Fruit fly (Drosophila melanogaster) whole organism, embryonic: ENCODE data around the gene CG7352.

Experiments used
- Bdp1 ChIP-seq: fragments of 200-800 bp; sonication (Bioruptor generic); optimal IDR thresholded peaks from 3 replicates; lab custom pipeline; 2016; ENCODE audit warnings: missing biosample characterization, missing genetic modification characterization
- CG14860 ChIP-seq: fragments of 200-800 bp; sonication (Bioruptor generic); IDR thresholded peaks from 3 replicates; pipeline ENCODE4 v1.3.6; 2022; ENCODE audit warnings: missing biosample characterization, missing genetic modification characterization; ENCODE audit not compliant: partially characterized antibody
- CG1602 ChIP-seq: fragments of 200-800 bp; sonication (Bioruptor generic); optimal IDR thresholded peaks from 3 replicates; lab custom pipeline; 2016; ENCODE audit warnings: missing biosample characterization, missing genetic modification characterization
- CG16863 ChIP-seq: fragments of 200-800 bp; sonication (Bioruptor generic); optimal IDR thresholded peaks from 3 replicates; lab custom pipeline; 2016; ENCODE audit warnings: missing biosample characterization, missing genetic modification characterization
- CG17829 ChIP-seq: fragments of 200-800 bp; optimal IDR thresholded peaks from 2 replicates; lab custom pipeline; 2019; ENCODE audit warnings: missing biosample characterization, mild to moderate bottlenecking, missing genetic modification characterization, moderate library complexity
- CG2712 ChIP-seq: fragments of 200-800 bp; optimal IDR thresholded peaks from 3 replicates; lab custom pipeline; 2019; ENCODE audit warnings: missing biosample characterization, mild to moderate bottlenecking, missing genetic modification characterization, moderate library complexity
- CG4854 ChIP-seq: fragments of 200-800 bp; sonication (Bioruptor generic); optimal IDR thresholded peaks from 2 replicates; lab custom pipeline; 2016; ENCODE audit warnings: missing biosample characterization, missing genetic modification characterization, inconsistent platforms
- CG6175 ChIP-seq: fragments of 200-800 bp; sonication (Bioruptor generic); IDR thresholded peaks from 3 replicates; pipeline ENCODE4 v1.3.6; 2022; ENCODE audit warnings: missing biosample characterization, missing genetic modification characterization
- CG7556 ChIP-seq: fragments of 200-800 bp; sonication (Bioruptor generic); optimal IDR thresholded peaks from 2 replicates; lab custom pipeline; 2017; ENCODE audit warnings: missing biosample characterization, mild to moderate bottlenecking, missing genetic modification characterization
- CG7745 ChIP-seq: fragments of 200-800 bp; sonication (Bioruptor generic); optimal IDR thresholded peaks from 2 replicates; lab custom pipeline; 2018; ENCODE audit warnings: missing biosample characterization, mild to moderate bottlenecking, missing genetic modification characterization, moderate library complexity
- CG8281 ChIP-seq: fragments of 200-800 bp; sonication (Bioruptor generic); optimal IDR thresholded peaks from 2 replicates; lab custom pipeline; 2018; ENCODE audit warnings: missing biosample characterization, mild to moderate bottlenecking, missing genetic modification characterization, moderate library complexity
- CG9797 ChIP-seq: fragments of 200-800 bp; sonication (Bioruptor generic); optimal IDR thresholded peaks from 3 replicates; lab custom pipeline; 2018; ENCODE audit warnings: missing biosample characterization, mild to moderate bottlenecking, missing genetic modification characterization
- CG9817 ChIP-seq: fragments of 200-800 bp; sonication (Bioruptor generic); optimal IDR thresholded peaks from 2 replicates; lab custom pipeline; 2018; ENCODE audit warnings: missing biosample characterization, mild to moderate bottlenecking, missing genetic modification characterization, moderate library complexity
- CHES-1-like ChIP-seq: fragments of 200-800 bp; sonication (Bioruptor generic); optimal IDR thresholded peaks from 2 replicates; lab custom pipeline; 2016; ENCODE audit warnings: missing biosample characterization, missing genetic modification characterization
- Chrac-16 ChIP-seq: fragments of 200-800 bp; sonication (Bioruptor generic); optimal IDR thresholded peaks from 3 replicates; lab custom pipeline; 2016; ENCODE audit warnings: missing biosample characterization, missing genetic modification characterization
- CkIIα-i1 ChIP-seq: fragments of 200-800 bp; sonication (Bioruptor generic); IDR thresholded peaks from 2 replicates; pipeline ENCODE4 v1.3.6; 2022; ENCODE audit warnings: missing biosample characterization, missing genetic modification characterization
- Deaf1 ChIP-seq: fragments of 200-800 bp; optimal IDR thresholded peaks from 3 replicates; lab custom pipeline; 2019; ENCODE audit warnings: missing biosample characterization, mild to moderate bottlenecking, missing genetic modification characterization, moderate library complexity
- Dip3 ChIP-seq: fragments of 200-800 bp; sonication (Bioruptor generic); optimal IDR thresholded peaks from 3 replicates; lab custom pipeline; 2016; ENCODE audit warnings: missing biosample characterization, missing genetic modification characterization
- Doc3 ChIP-seq: fragments of 200-800 bp; sonication (Bioruptor generic); IDR thresholded peaks from 3 replicates; pipeline ENCODE4 v1.3.6; 2022; ENCODE audit warnings: missing biosample characterization, missing genetic modification characterization; ENCODE audit not compliant: partially characterized antibody
- Hsf ChIP-seq: fragments of 200-800 bp; sonication (Bioruptor generic); optimal IDR thresholded peaks from 3 replicates; lab custom pipeline; 2016; ENCODE audit warnings: missing biosample characterization, missing genetic modification characterization
- NFAT ChIP-seq: fragments of 200-800 bp; sonication (Bioruptor generic); IDR thresholded peaks from 2 replicates; pipeline ENCODE4 v1.3.6; 2022; ENCODE audit warnings: missing biosample characterization, missing genetic modification characterization
- Nf-YC ChIP-seq: fragments of 200-800 bp; optimal IDR thresholded peaks from 3 replicates; lab custom pipeline; 2019; ENCODE audit warnings: missing biosample characterization, mild to moderate bottlenecking, missing genetic modification characterization, moderate library complexity
- Pdp1 ChIP-seq, 2 experiments: fragments of 200-800 bp; sonication (Bioruptor generic); optimal IDR thresholded peaks; 3 replicates each; lab custom pipeline; 2016; ENCODE audit warnings: missing biosample characterization in 2 of 2, missing genetic modification characterization in 2 of 2, mild to moderate bottlenecking in 1 of 2, moderate library complexity in 1 of 2
- Poxn ChIP-seq: fragments of 200-800 bp; sonication (Bioruptor generic); IDR thresholded peaks from 2 replicates; pipeline ENCODE4 v1.3.6; 2022; ENCODE audit warnings: missing biosample characterization, missing genetic modification characterization
- Six4 ChIP-seq: fragments of 200-800 bp; sonication (Bioruptor generic); optimal IDR thresholded peaks from 2 replicates; lab custom pipeline; 2016; ENCODE audit warnings: missing biosample characterization, missing genetic modification characterization
- Sry-δ ChIP-seq: fragments of 200-800 bp; sonication (Bioruptor generic); optimal IDR thresholded peaks from 2 replicates; lab custom pipeline; 2016; ENCODE audit warnings: missing biosample characterization, missing genetic modification characterization
- Xrp1 ChIP-seq: fragments of 200-800 bp; sonication (Bioruptor generic); IDR thresholded peaks from 2 replicates; pipeline ENCODE4 v1.3.6; 2022; ENCODE audit warnings: missing biosample characterization, missing genetic modification characterization
- al ChIP-seq: fragments of 200-800 bp; sonication (Bioruptor generic); IDR thresholded peaks from 2 replicates; pipeline ENCODE4 v1.3.6; 2022; ENCODE audit warnings: missing biosample characterization, missing genetic modification characterization
- ara ChIP-seq: fragments of 200-800 bp; sonication (Bioruptor generic); IDR thresholded peaks from 2 replicates; pipeline ENCODE4 v1.3.6; 2022; ENCODE audit warnings: missing biosample characterization, missing genetic modification characterization
- ato ChIP-seq: fragments of 200-800 bp; sonication (Bioruptor generic); IDR thresholded peaks from 2 replicates; pipeline ENCODE4 v1.3.6; 2022; ENCODE audit warnings: missing biosample characterization, missing genetic modification characterization; ENCODE audit not compliant: partially characterized antibody
- btn ChIP-seq: fragments of 200-800 bp; sonication (Bioruptor generic); optimal IDR thresholded peaks from 2 replicates; lab custom pipeline; 2016; ENCODE audit warnings: missing biosample characterization, missing genetic modification characterization
- caup ChIP-seq: fragments of 200-800 bp; sonication (Bioruptor generic); optimal IDR thresholded peaks from 3 replicates; lab custom pipeline; 2017; ENCODE audit warnings: missing biosample characterization, mild to moderate bottlenecking, missing genetic modification characterization, moderate library complexity; ENCODE audit not compliant: severe bottlenecking
- cg ChIP-seq: fragments of 200-800 bp; sonication (Bioruptor generic); optimal IDR thresholded peaks from 3 replicates; lab custom pipeline; 2019; ENCODE audit warnings: missing biosample characterization, mild to moderate bottlenecking, missing genetic modification characterization, moderate library complexity
- chinmo ChIP-seq: fragments of 200-800 bp; sonication (Bioruptor generic); IDR thresholded peaks from 4 replicates; pipeline ENCODE4 v1.3.6; 2022; ENCODE audit warnings: missing biosample characterization, missing genetic modification characterization; ENCODE audit not compliant: partially characterized antibody
- crol ChIP-seq: fragments of 200-800 bp; sonication (Bioruptor generic); IDR thresholded peaks from 2 replicates; pipeline ENCODE4 v1.3.6; 2022; ENCODE audit warnings: missing biosample characterization, missing genetic modification characterization
- dan ChIP-seq: fragments of 200-800 bp; sonication (Bioruptor generic); IDR thresholded peaks from 2 replicates; pipeline ENCODE4 v1.3.6; 2022; ENCODE audit warnings: missing biosample characterization, missing genetic modification characterization
- dysf ChIP-seq: fragments of 200-800 bp; sonication (Bioruptor generic); IDR thresholded peaks from 3 replicates; pipeline ENCODE4 v1.3.6; 2022; ENCODE audit warnings: missing biosample characterization, missing genetic modification characterization
- ftz-f1 ChIP-seq: fragments of 200-800 bp; sonication (Bioruptor generic); optimal IDR thresholded peaks from 2 replicates; lab custom pipeline; 2016; ENCODE audit warnings: missing biosample characterization, missing genetic modification characterization
- gce ChIP-seq: fragments of 200-800 bp; sonication (Bioruptor generic); IDR thresholded peaks from 3 replicates; pipeline ENCODE4 v1.3.6; 2022; ENCODE audit warnings: missing biosample characterization, missing genetic modification characterization
- grau ChIP-seq: fragments of 200-800 bp; optimal IDR thresholded peaks from 3 replicates; lab custom pipeline; 2019; ENCODE audit warnings: missing biosample characterization, mild to moderate bottlenecking, missing genetic modification characterization, moderate library complexity
- grn ChIP-seq: fragments of 200-800 bp; sonication (Bioruptor generic); optimal IDR thresholded peaks from 3 replicates; lab custom pipeline; 2017; ENCODE audit warnings: missing biosample characterization, missing genetic modification characterization
- nau ChIP-seq: fragments of 200-800 bp; sonication (Bioruptor generic); optimal IDR thresholded peaks from 3 replicates; lab custom pipeline; 2017; ENCODE audit warnings: missing biosample characterization, mild to moderate bottlenecking, missing genetic modification characterization, missing genetic modification reagents
- oc ChIP-seq: fragments of 200-800 bp; sonication (Bioruptor generic); optimal IDR thresholded peaks from 2 replicates; lab custom pipeline; 2018; ENCODE audit warnings: missing biosample characterization, mild to moderate bottlenecking, missing genetic modification characterization, moderate library complexity
- row ChIP-seq: fragments of 200-800 bp; sonication (Bioruptor generic); IDR thresholded peaks from 3 replicates; pipeline ENCODE4 v1.3.6; 2022; ENCODE audit warnings: missing biosample characterization, missing genetic modification characterization
- seq ChIP-seq: fragments of 200-800 bp; sonication (Bioruptor generic); IDR thresholded peaks from 2 replicates; pipeline ENCODE4 v1.3.6; 2022; ENCODE audit warnings: missing biosample characterization, missing genetic modification characterization
- sima ChIP-seq: fragments of 200-800 bp; sonication (Bioruptor generic); optimal IDR thresholded peaks from 2 replicates; lab custom pipeline; 2016; ENCODE audit warnings: missing biosample characterization, missing genetic modification characterization
- sna ChIP-seq: fragments of 200-800 bp; sonication (Bioruptor generic); IDR thresholded peaks from 2 replicates; pipeline ENCODE4 v1.3.6; 2022; ENCODE audit warnings: missing biosample characterization, missing genetic modification characterization; ENCODE audit not compliant: partially characterized antibody
- sr ChIP-seq: fragments of 200-800 bp; sonication (Bioruptor generic); IDR thresholded peaks from 3 replicates; pipeline ENCODE4 v1.3.6; 2022; ENCODE audit warnings: missing biosample characterization, missing genetic modification characterization
- stc ChIP-seq: fragments of 200-800 bp; sonication (Bioruptor generic); IDR thresholded peaks from 2 replicates; pipeline ENCODE4 v1.3.6; 2022; ENCODE audit warnings: missing biosample characterization, missing genetic modification characterization
- ttk ChIP-seq: fragments of 200-800 bp; sonication (Bioruptor generic); IDR thresholded peaks from 2 replicates; pipeline ENCODE4 v2.1.2; 2022; ENCODE audit warnings: missing biosample characterization, missing genetic modification characterization
- unpg ChIP-seq: fragments of 200-800 bp; sonication (Bioruptor generic); optimal IDR thresholded peaks from 3 replicates; lab custom pipeline; 2018; ENCODE audit warnings: missing biosample characterization, mild to moderate bottlenecking, missing genetic modification characterization, moderate library complexity
- vvl ChIP-seq: fragments of 200-800 bp; sonication (Bioruptor generic); IDR thresholded peaks from 2 replicates; pipeline ENCODE4 v1.3.6; 2022; ENCODE audit warnings: missing biosample characterization, missing genetic modification characterization

The CG7352 gene

DNA sequence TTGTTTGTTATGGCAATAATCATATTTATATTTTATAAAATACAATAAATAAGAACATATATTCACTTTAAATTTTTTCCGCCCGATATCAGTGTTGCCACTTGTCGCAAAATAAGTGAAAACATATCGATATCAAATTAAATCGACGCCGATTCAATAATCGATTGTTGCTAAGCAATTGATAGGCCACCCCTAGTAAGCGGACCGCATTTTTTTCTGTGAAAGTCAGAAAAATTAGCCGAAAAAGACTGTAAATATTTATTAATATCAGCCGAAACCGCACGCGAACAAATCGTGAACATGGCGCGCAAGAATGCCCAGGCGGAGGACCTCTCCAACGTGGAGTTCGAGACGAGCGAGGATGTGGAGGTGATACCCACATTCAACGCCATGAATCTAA, 34.3 kb upstream of the CG7352 start, which contains the start of gene CG7483 (continued):
- TF ChIP-seq sna (GFP tag; lab: Robert Waterston, UW) (peak; percentile 78), Bdp1 (GFP tag; lab: Kevin White, UChicago) (no peak), caup (GFP tag; lab: Kevin White, UChicago) (no peak), Hsf (GFP tag; lab: Kevin White, UChicago) (no peak), CG14860 (peak; percentile 74; the same call in 2 of the 3 replicates), CkIIα-i1 (GFP tag; lab: Robert Waterston, UW) (no peak), CG2712 (tag; lab: Kevin White, UChicago) (peak; percentile 22), ftz-f1 (GFP tag; lab: Kevin White, UChicago) (no peak), CHES-1-like (GFP tag; lab: Kevin White, UChicago) (no peak), stc (GFP tag; lab: Robert Waterston, UW) (no peak), CG6175 (GFP tag; lab: Robert Waterston, UW) (no peak), Nf-YC (peak; percentile 34), gce (GFP tag; lab: Robert Waterston, UW) (no peak), Deaf1 (tag; lab: Kevin White, UChicago) (no peak), CG17829 (tag; lab: Kevin White, UChicago) (peak; percentile 36), seq (GFP tag; lab: Robert Waterston, UW) (no peak), vvl (GFP tag; lab: Robert Waterston, UW) (no peak), Xrp1 (GFP tag; lab: Robert Waterston, UW) (no peak), ato (GFP tag; lab: Robert Waterston, UW) (peak; percentile 90), CG9817 (tag; lab: Kevin White, UChicago) (no peak), Dip3 (no peak), btn (GFP tag; lab: Kevin White, UChicago) (no peak), CG8281 (no peak), Poxn (no peak), Chrac-16 (GFP tag; lab: Kevin White, UChicago) (no peak), Pdp1 (GFP tag; optimal IDR thresholded peaks at IDR 0.05; lab: Kevin White, UChicago) (no peak), dan (GFP tag; lab: Robert Waterston, UW) (no peak), row (no peak), dysf (GFP tag; lab: Robert Waterston, UW) (no peak), oc (tag; lab: Kevin White, UChicago) (no peak), CG16863 (GFP tag; lab: Kevin White, UChicago) (no peak), Sry-δ (GFP tag; lab: Kevin White, UChicago) (peak; percentile 87), nau (no peak), Doc3 (GFP tag; lab: Robert Waterston, UW) (peak; percentile 77), sr (GFP tag; lab: Robert Waterston, UW) (no peak), grn (GFP tag; lab: Kevin White, UChicago) (no peak), unpg (GFP tag; lab: Kevin White, UChicago) (no peak), CG9797 (peak; percentile 54), CG7745 (no peak), chinmo (GFP tag; lab: Robert Waterston, UW) (peak; percentile 77; the same call in 3 of the 4 replicates), Six4 (GFP tag; lab: Kevin White, UChicago) (no peak), al (no peak), crol (no peak), ara (no peak), sima (GFP tag; lab: Kevin White, UChicago) (no peak), NFAT (GFP tag; lab: Robert Waterston, UW) (no peak), cg (GFP tag; lab: Kevin White, UChicago) (no peak), ttk (no peak), CG4854 (GFP tag; lab: Kevin White, UChicago) (no peak), CG7556 (GFP tag; lab: Kevin White, UChicago) (no peak), grau (peak; percentile 0), CG1602 (GFP tag; lab: Kevin White, UChicago) (no peak)
